Worm (Caenorhabditis elegans): Measurements from ENCODE around the gene F45E12.6.

The F45E12.6 gene

DNA sequence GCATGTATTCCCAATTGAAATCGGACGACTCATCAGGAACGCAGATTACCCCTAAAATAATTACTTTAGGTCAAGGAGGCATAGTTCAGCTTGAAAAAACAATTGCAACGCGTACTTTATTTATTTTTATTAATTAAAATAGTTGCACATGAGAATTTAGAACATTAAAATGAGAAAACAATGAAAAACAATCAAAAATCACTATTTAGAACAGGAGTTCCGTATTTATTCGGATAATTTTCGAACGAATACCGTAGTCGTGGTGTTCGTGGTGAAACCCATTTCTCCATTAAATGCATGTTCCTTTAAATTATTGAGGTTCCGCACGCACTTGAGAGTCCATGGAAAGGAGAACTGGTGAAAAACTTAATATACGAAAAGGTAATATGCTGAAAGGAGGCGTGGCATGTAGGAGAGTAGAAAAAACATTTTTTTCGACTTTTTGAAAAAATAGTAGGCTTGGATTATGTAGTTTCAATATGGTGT is 15.7 kb downstream of the F45E12.6 start, which contains the start of gene puf-8:
TSS of gene puf-8 (minus strand) at position 51 of the 486 bp plus-strand sequence.
- TF ChIP-seq C34F6.9 (tag; optimal IDR thresholded peaks at IDR 0.05), result no peak
- no peak for TF ChIP-seq nhr-6 (tag; optimal IDR thresholded peaks at IDR 0.05)
- no peak for TF ChIP-seq sem-4 (tag; optimal IDR thresholded peaks at IDR 0.05)
- TF ChIP-seq snpc-4 (tag; optimal IDR thresholded peaks at IDR 0.05), result no peak
- no peak for TF ChIP-seq lin-39 (tag; optimal IDR thresholded peaks at IDR 0.05)
- TF ChIP-seq nhr-21 (tag; optimal IDR thresholded peaks at IDR 0.05), result no peak
- no peak for TF ChIP-seq sma-9 (GFP tag; optimal IDR thresholded peaks at IDR 0.05)
- TF ChIP-seq sma-9 (tag; optimal IDR thresholded peaks at IDR 0.05), result no peak
- no peak for TF ChIP-seq ZK546.5 (tag; optimal IDR thresholded peaks at IDR 0.05)
- no peak for TF ChIP-seq mbf-1 (tag; optimal IDR thresholded peaks at IDR 0.05)
- TF ChIP-seq sma-3 (GFP tag; optimal IDR thresholded peaks at IDR 0.05), result no peak
- TF ChIP-seq nhr-237 (tag; optimal IDR thresholded peaks at IDR 0.05), result no peak
- TF ChIP-seq nhr-23 (tag; optimal IDR thresholded peaks at IDR 0.05), result no peak

DNA sequence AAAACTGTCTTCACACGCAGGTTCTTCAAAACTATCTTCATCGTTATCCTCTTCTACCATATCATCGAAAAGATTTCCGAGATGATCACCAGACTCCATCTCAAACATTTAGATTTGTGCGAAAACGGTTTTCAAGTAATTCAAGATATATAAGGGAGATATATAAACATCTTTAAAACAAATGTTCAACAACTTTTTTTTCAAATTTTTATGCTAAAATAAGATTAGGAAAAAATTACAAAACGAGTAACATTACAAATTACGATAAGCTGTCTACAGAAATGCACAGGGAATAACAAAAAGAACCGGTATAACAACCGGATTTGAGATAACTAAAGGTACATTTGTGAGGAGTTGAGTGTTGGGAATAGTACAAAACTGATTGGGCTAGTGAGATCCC is 18.1 kb downstream of the F45E12.6 start, which contains the start of gene C30G12.6:
TSS of gene C30G12.6 (minus strand) at position 101 of the 400 bp plus-strand sequence.
- no peak for TF ChIP-seq nhr-237 (tag; optimal IDR thresholded peaks at IDR 0.05)
- TF ChIP-seq nhr-10 (tag; optimal IDR thresholded peaks at IDR 0.05), result no peak
- no peak for TF ChIP-seq F13H6.1 (tag; optimal IDR thresholded peaks at IDR 0.05)
- no peak for TF ChIP-seq zag-1 (tag; optimal IDR thresholded peaks at IDR 0.05)
- TF ChIP-seq gmeb-1 (tag; optimal IDR thresholded peaks at IDR 0.05), result no peak
- no peak for TF ChIP-seq aly-2 (tag; optimal IDR thresholded peaks at IDR 0.05)
- no peak for TF ChIP-seq nhr-129 (tag; optimal IDR thresholded peaks at IDR 0.05)
- TF ChIP-seq mbf-1 (tag; optimal IDR thresholded peaks at IDR 0.05), result no peak
- no peak for TF ChIP-seq ztf-11 (tag; optimal IDR thresholded peaks at IDR 0.05)
- TF ChIP-seq unc-62 (GFP tag; optimal IDR thresholded peaks at IDR 0.05), result no peak
- no peak for TF ChIP-seq crh-2 (tag; optimal IDR thresholded peaks at IDR 0.05)
- TF ChIP-seq ztf-1 (GFP tag; conservative IDR thresholded peaks at IDR 0.05), result no peak
- TF ChIP-seq nhr-23 (tag; optimal IDR thresholded peaks at IDR 0.05), result no peak
- TF ChIP-seq unc-39 (tag; optimal IDR thresholded peaks at IDR 0.05), result no peak
- TF ChIP-seq lsy-2 (tag; optimal IDR thresholded peaks at IDR 0.05), result no peak
- TF ChIP-seq sma-9 (GFP tag; optimal IDR thresholded peaks at IDR 0.05), result no peak
- TF ChIP-seq sma-9 (tag; optimal IDR thresholded peaks at IDR 0.05), result no peak
- TF ChIP-seq nhr-77 (tag; optimal IDR thresholded peaks at IDR 0.05), result no peak
- no peak for TF ChIP-seq ceh-16 (tag; optimal IDR thresholded peaks at IDR 0.05)
- TF ChIP-seq Y55F3AM.14 (GFP tag; optimal IDR thresholded peaks at IDR 0.05), result no peak
- TF ChIP-seq elt-1 (tag; optimal IDR thresholded peaks at IDR 0.05), result no peak

DNA sequence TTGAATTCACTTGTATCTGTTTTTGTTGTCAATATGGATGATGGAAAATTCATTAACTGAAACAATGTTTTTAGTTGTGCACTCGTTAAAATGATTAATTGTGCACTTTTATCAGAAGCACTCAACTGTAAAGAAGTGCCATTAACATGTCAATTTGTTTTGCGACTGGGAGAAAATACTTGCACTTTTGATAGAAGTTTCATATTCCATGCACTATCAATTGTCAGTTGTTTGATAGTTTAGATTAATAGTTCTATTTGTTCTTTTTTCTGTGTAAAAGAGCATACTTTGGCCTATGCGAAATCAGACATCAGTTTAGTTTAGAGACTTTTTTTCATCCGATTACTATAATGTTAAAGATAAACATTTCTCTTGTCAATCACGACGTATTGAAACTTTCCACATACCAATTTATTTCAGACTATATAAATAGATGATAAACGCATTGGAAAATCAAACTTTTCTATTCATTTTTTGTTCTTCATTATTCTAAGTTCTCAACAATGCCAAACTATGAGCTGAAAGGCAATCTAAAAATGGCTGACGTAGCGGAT is 24.0 kb downstream of the F45E12.6 start, which contains the start of gene C30G12.2:
TSS of gene C30G12.2 (plus strand) at position 504 of the 554 bp plus-strand sequence.
- TF ChIP-seq nhr-129 (tag; optimal IDR thresholded peaks at IDR 0.05) (no peak), fos-1 (tag; optimal IDR thresholded peaks at IDR 0.05) (peak; percentile 79), sma-9 (GFP tag; optimal IDR thresholded peaks at IDR 0.05) (peak; percentile 41), sma-9 (tag; optimal IDR thresholded peaks at IDR 0.05) (no peak)

DNA sequence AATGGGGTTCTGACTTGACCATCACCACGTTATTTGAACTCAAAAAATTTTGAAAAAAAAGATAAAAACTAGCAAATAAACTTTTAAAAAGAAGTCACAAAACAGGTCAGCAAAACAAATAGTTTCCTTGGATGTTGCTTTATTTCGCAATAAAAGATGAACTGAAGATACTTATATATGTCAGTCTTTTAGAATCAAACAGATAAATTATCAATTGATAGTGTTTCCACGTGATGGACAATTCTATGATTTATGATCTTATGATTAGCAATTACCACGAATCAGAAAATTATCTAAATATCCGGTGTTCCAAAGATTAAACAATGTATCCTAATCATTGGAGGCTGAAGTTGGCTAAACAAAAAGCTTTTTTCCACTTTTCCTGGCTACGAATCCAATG is 26.3 kb downstream of the F45E12.6 start:
- TF ChIP-seq nhr-6 (tag; optimal IDR thresholded peaks at IDR 0.05) (no peak), dmd-4 (tag; optimal IDR thresholded peaks at IDR 0.05) (no peak), lin-39 (tag; optimal IDR thresholded peaks at IDR 0.05) (no peak), alr-1 (tag; optimal IDR thresholded peaks at IDR 0.05) (no peak), ceh-16 (tag; optimal IDR thresholded peaks at IDR 0.05) (no peak), lin-13 (GFP tag; optimal IDR thresholded peaks at IDR 0.05) (no peak), zag-1 (tag; optimal IDR thresholded peaks at IDR 0.05) (no peak), elt-3 (tag; optimal IDR thresholded peaks at IDR 0.05) (no peak), gmeb-1 (tag; optimal IDR thresholded peaks at IDR 0.05) (no peak), ZK546.5 (tag; optimal IDR thresholded peaks at IDR 0.05) (no peak), R02D3.7 (tag; optimal IDR thresholded peaks at IDR 0.05) (no peak), peb-1 (tag; optimal IDR thresholded peaks at IDR 0.05) (no peak), ztf-4 (tag; optimal IDR thresholded peaks at IDR 0.05) (no peak), C34F6.9 (tag; optimal IDR thresholded peaks at IDR 0.05) (no peak), F13H6.1 (tag; optimal IDR thresholded peaks at IDR 0.05) (no peak), mdl-1 (tag; optimal IDR thresholded peaks at IDR 0.05) (peak in 1 of 2 experiments; percentile 73), egl-27 (tag; optimal IDR thresholded peaks at IDR 0.05) (peak; percentile 22), mbf-1 (tag; optimal IDR thresholded peaks at IDR 0.05) (no peak), fos-1 (tag; optimal IDR thresholded peaks at IDR 0.05) (peak; percentile 64), unc-39 (tag; optimal IDR thresholded peaks at IDR 0.05) (no peak), lsy-2 (tag; optimal IDR thresholded peaks at IDR 0.05) (no peak), aly-2 (tag; optimal IDR thresholded peaks at IDR 0.05) (no peak), nhr-25 (tag; optimal IDR thresholded peaks at IDR 0.05) (no peak), elt-1 (tag; optimal IDR thresholded peaks at IDR 0.05) (no peak), Y55F3AM.14 (GFP tag; optimal IDR thresholded peaks at IDR 0.05) (no peak), sem-4 (tag; optimal IDR thresholded peaks at IDR 0.05) (no peak), crh-2 (tag; optimal IDR thresholded peaks at IDR 0.05) (peak; percentile 8), nhr-10 (tag; optimal IDR thresholded peaks at IDR 0.05) (no peak), mab-5 (tag; optimal IDR thresholded peaks at IDR 0.05) (peak; percentile 69), nhr-23 (tag; optimal IDR thresholded peaks at IDR 0.05) (no peak), nhr-12 (tag; optimal IDR thresholded peaks at IDR 0.05) (no peak), nhr-237 (tag; optimal IDR thresholded peaks at IDR 0.05) (no peak), ceh-82 (tag; optimal IDR thresholded peaks at IDR 0.05) (no peak), ztf-1 (GFP tag; conservative IDR thresholded peaks at IDR 0.05) (no peak), unc-55 (GFP tag; optimal IDR thresholded peaks at IDR 0.05) (no peak), sma-3 (GFP tag; optimal IDR thresholded peaks at IDR 0.05) (peak; percentile 70), nhr-21 (tag; optimal IDR thresholded peaks at IDR 0.05) (peak; percentile 88)

Data from whole organism, L2 larva.